Worm (Caenorhabditis elegans) whole organism, early embryonic: ENCODE measurements around the gene tre-2.

ENCODE experiments used
- B0310.2 ChIP-seq: sonication (generic microtip); optimal IDR thresholded peaks from 2 replicates; lab custom pipeline; 2016; ENCODE audit warnings: mild to moderate bottlenecking, missing genetic modification characterization, missing compliant biosample characterization
- F13C5.2 ChIP-seq: sonication (generic microtip); optimal IDR thresholded peaks from 2 replicates; lab custom pipeline; 2017; ENCODE audit warnings: mild to moderate bottlenecking, missing genetic modification characterization, inconsistent platforms, missing compliant biosample characterization
- aly-1 ChIP-seq: sonication (generic microtip); optimal IDR thresholded peaks from 2 replicates; lab custom pipeline; 2016; ENCODE audit warnings: missing genetic modification characterization, missing compliant biosample characterization
- ama-1 ChIP-seq: fragments of 150-350 bp; optimal IDR thresholded peaks from 2 replicates; lab custom pipeline; 2014
- ceh-13 ChIP-seq: fragments of 200-800 bp; sonication (Bioruptor generic); optimal IDR thresholded peaks from 2 replicates; lab custom pipeline; 2018; ENCODE audit warnings: mild to moderate bottlenecking, missing genetic modification characterization, missing compliant biosample characterization
- ceh-36 ChIP-seq: sonication (generic microtip); optimal IDR thresholded peaks from 2 replicates; lab custom pipeline; 2016; ENCODE audit warnings: missing genetic modification characterization, inconsistent platforms, missing compliant biosample characterization
- flt-1 ChIP-seq: fragments of 200-800 bp; sonication (Bioruptor generic); IDR thresholded peaks from 2 replicates; pipeline ENCODE4 v1.3.6; 2022; ENCODE audit warnings: missing genetic modification characterization, missing compliant biosample characterization
- hmbx-1 ChIP-seq: sonication (generic microtip); optimal IDR thresholded peaks from 2 replicates; lab custom pipeline; 2016; ENCODE audit warnings: mild to moderate bottlenecking, missing genetic modification characterization, missing compliant biosample characterization
- hnd-1 ChIP-seq: sonication (generic microtip); optimal IDR thresholded peaks from 2 replicates; lab custom pipeline; 2016; ENCODE audit warnings: missing genetic modification characterization, missing compliant biosample characterization
- pes-1 ChIP-seq: fragments of 200-800 bp; sonication (Bioruptor generic); IDR thresholded peaks from 2 replicates; pipeline ENCODE4 v1.3.6; 2022; ENCODE audit warnings: missing genetic modification reagents, missing genetic modification characterization, missing compliant biosample characterization
- sea-1 ChIP-seq: fragments of 200-800 bp; sonication (Bioruptor generic); conservative IDR thresholded peaks from 2 replicates; pipeline ENCODE4 v1.3.6; 2022; ENCODE audit warnings: missing genetic modification characterization, missing compliant biosample characterization
- tbx-11 ChIP-seq: fragments of 200-800 bp; sonication (Bioruptor generic); IDR thresholded peaks from 2 replicates; pipeline ENCODE4 v1.3.6; 2022; ENCODE audit warnings: missing genetic modification characterization, missing compliant biosample characterization
- tbx-37 ChIP-seq: fragments of 200-800 bp; sonication (Bioruptor generic); conservative IDR thresholded peaks from 2 replicates; pipeline ENCODE4 v1.3.6; 2022; ENCODE audit warnings: missing genetic modification reagents, missing genetic modification characterization, missing compliant biosample characterization
- tra-4 ChIP-seq: sonication (generic microtip); optimal IDR thresholded peaks from 2 replicates; lab custom pipeline; 2017; ENCODE audit warnings: missing genetic modification characterization, missing compliant biosample characterization

ce11 chrIV:6925520-6925919 lies 42.3 kb upstream of the tre-2 start:
- TF ChIP-seq hmbx-1 (tag; lab: Kevin White, UChicago) (no peak), tra-4 (tag; lab: Kevin White, UChicago) (no peak), ama-1 (lab: Kevin White, UChicago) (no peak), sea-1 (GFP tag; lab: Robert Waterston, UW) (no peak), tbx-11 (GFP tag; lab: Robert Waterston, UW) (no peak), pes-1 (GFP tag; lab: Robert Waterston, UW) (no peak), F13C5.2 (tag; lab: Kevin White, UChicago) (no peak), tbx-37 (GFP tag; lab: Robert Waterston, UW) (no peak), ceh-36 (no peak), hnd-1 (no peak), ceh-13 (GFP tag; lab: Kevin White, UChicago) (no peak), B0310.2 (tag; lab: Kevin White, UChicago) (no peak), aly-1 (tag; lab: Kevin White, UChicago) (no peak), flt-1 (GFP tag; lab: Robert Waterston, UW) (no peak)
